Worm (Caenorhabditis elegans) whole organism, L4/young adult: Measurements from ENCODE around the gene mel-28.
A peak's percentile ranks its signal among the peaks of the same experiment; 100 is the strongest.
"Not testable (repeated sequence)": the region's sequence is repeated elsewhere in the genome, so short reads cannot be mapped to it uniquely, and the experiment has no call there.

ENCODE experiments used
- W03F9.2 ChIP-seq: fragments of 150-350 bp; optimal IDR thresholded peaks from 2 replicates; lab custom pipeline; 2014; ENCODE audit warnings: missing biosample characterization, missing genetic modification characterization
- dao-5 ChIP-seq: sonication (generic microtip); optimal IDR thresholded peaks from 2 replicates; lab custom pipeline; 2016; ENCODE audit warnings: missing genotype, missing genetic modification characterization, moderate library complexity, missing compliant biosample characterization
- him-1 ChIP-seq: sonication (generic microtip); optimal IDR thresholded peaks from 2 replicates; lab custom pipeline; 2016; ENCODE audit warnings: missing genotype, missing genetic modification reagents, missing genetic modification characterization, missing compliant biosample characterization

mel-28 gene

ce11 chrIII:4785714-4786113 is at the start of gene mel-28:
Gene mel-28 (plus strand): TSS chrIII:4786080.
- no peak for TF ChIP-seq him-1 (tag; lab: Kevin White, UChicago)
- no peak for TF ChIP-seq dao-5 (tag; lab: Kevin White, UChicago)
- TF ChIP-seq W03F9.2 (tag; lab: Kevin White, UChicago): no peak

- TF ChIP-seq him-1 (tag; lab: Kevin White, UChicago) (no peak), dao-5 (tag; lab: Kevin White, UChicago) (no peak), W03F9.2 (tag; lab: Kevin White, UChicago) (no peak)
These were observed 45.9 kb upstream of the mel-28 start, which contains the start of gene ras-2 for ce11 chrIII:4739975-4740374. Gene ras-2 (minus strand): TSS chrIII:4740075.

ce11 chrIII:4740820-4741219 is 45.1 kb upstream of the mel-28 start:
- no peak for TF ChIP-seq dao-5 (tag; lab: Kevin White, UChicago)
- TF ChIP-seq him-1 (tag; lab: Kevin White, UChicago): no peak
- peak; percentile 8 for TF ChIP-seq W03F9.2 (tag; lab: Kevin White, UChicago)

- TF ChIP-seq W03F9.2, dao-5, him-1 (tag; lab: Kevin White, UChicago): not testable (repeated sequence)
These were observed 43.3 kb upstream of the mel-28 start, which contains the start of gene twk-6 for ce11 chrIII:4742620-4743019. Gene twk-6 (plus strand): TSS chrIII:4742920.

- TF ChIP-seq dao-5 (tag; lab: Kevin White, UChicago) (no peak), him-1 (tag; lab: Kevin White, UChicago) (no peak), W03F9.2 (tag; lab: Kevin White, UChicago) (no peak)
These were observed 39.9 kb upstream of the mel-28 start, which contains the start of gene F17C8.6 for ce11 chrIII:4745934-4746333. Gene F17C8.6 (minus strand): TSS chrIII:4746034.

- TF ChIP-seq W03F9.2 (tag; lab: Kevin White, UChicago) (no peak), dao-5 (tag; lab: Kevin White, UChicago) (no peak), him-1 (tag; lab: Kevin White, UChicago) (no peak)
These were observed 37.8 kb upstream of the mel-28 start, which contains the start of gene col-89 for ce11 chrIII:4748109-4748508. Gene col-89 (plus strand): TSS chrIII:4748127.

- TF ChIP-seq dao-5 (tag; lab: Kevin White, UChicago): no peak
- no peak for TF ChIP-seq him-1 (tag; lab: Kevin White, UChicago)
- no peak for TF ChIP-seq W03F9.2 (tag; lab: Kevin White, UChicago)
These were observed 37.2 kb upstream of the mel-28 start for ce11 chrIII:4748666-4749065.

- no peak for TF ChIP-seq him-1 (tag; lab: Kevin White, UChicago)
- TF ChIP-seq W03F9.2 (tag; lab: Kevin White, UChicago): peak; percentile 91
- no peak for TF ChIP-seq dao-5 (tag; lab: Kevin White, UChicago)
These were observed 31.8 kb upstream of the mel-28 start, which contains the start of the genes rps-0 and rbg-3 for ce11 chrIII:4754001-4754561. Gene rps-0 (minus strand): TSS chrIII:4754051. Gene rbg-3 (plus strand): TSS chrIII:4754424.

- no peak for TF ChIP-seq dao-5 (tag; lab: Kevin White, UChicago)
- peak; percentile 77 for TF ChIP-seq him-1 (tag; lab: Kevin White, UChicago)
- peak; percentile 91 for TF ChIP-seq W03F9.2 (tag; lab: Kevin White, UChicago)
These were observed 28.9 kb upstream of the mel-28 start, which contains the start of gene fbxl-2 for ce11 chrIII:4756983-4757382. Gene fbxl-2 (plus strand): TSS chrIII:4757260.

- TF ChIP-seq dao-5 (tag; lab: Kevin White, UChicago): no peak
- no peak for TF ChIP-seq W03F9.2 (tag; lab: Kevin White, UChicago)
- TF ChIP-seq him-1 (tag; lab: Kevin White, UChicago): no peak
These were observed 23.0 kb upstream of the mel-28 start for ce11 chrIII:4762846-4763245.

ce11 chrIII:4763509-4763908 is 22.4 kb upstream of the mel-28 start, which contains the start of gene B0393.4:
Gene B0393.4 (minus strand): TSS chrIII:4763609.
- TF ChIP-seq dao-5 (tag; lab: Kevin White, UChicago): no peak
- no peak for TF ChIP-seq him-1 (tag; lab: Kevin White, UChicago)

- TF ChIP-seq him-1 (tag; lab: Kevin White, UChicago): no peak
- TF ChIP-seq dao-5 (tag; lab: Kevin White, UChicago): no peak
- TF ChIP-seq W03F9.2 (tag; lab: Kevin White, UChicago): no peak
These were observed 20.4 kb upstream of the mel-28 start, which contains the start of gene B0393.5 for ce11 chrIII:4765474-4765873. Gene B0393.5 (plus strand): TSS chrIII:4765774.

ce11 chrIII:4766842-4767241 is 19.0 kb upstream of the mel-28 start:
- TF ChIP-seq him-1 (tag; lab: Kevin White, UChicago): no peak
- TF ChIP-seq dao-5 (tag; lab: Kevin White, UChicago): no peak
- TF ChIP-seq W03F9.2 (tag; lab: Kevin White, UChicago): no peak
